Fruit fly (Drosophila melanogaster) whole organism, prepupa: ENCODE results near the gene CG7900.

Source experiments
- Blimp-1 ChIP-seq: fragments of 200-800 bp; sonication (Bioruptor generic); optimal IDR thresholded peaks from 3 replicates; lab custom pipeline; 2017; ENCODE audit warnings: missing biosample characterization, missing genetic modification characterization, mild to moderate bottlenecking, moderate library complexity, missing genetic modification reagents
- CG11902 ChIP-seq: fragments of 200-800 bp; sonication (Bioruptor generic); optimal IDR thresholded peaks from 3 replicates; lab custom pipeline; 2016; ENCODE audit warnings: missing biosample characterization, missing genetic modification characterization
- CG31627 ChIP-seq: fragments of 200-800 bp; sonication (Bioruptor generic); optimal IDR thresholded peaks from 3 replicates; lab custom pipeline; 2016; ENCODE audit warnings: missing biosample characterization, missing genetic modification characterization
- CG6808 ChIP-seq: fragments of 200-800 bp; sonication (Bioruptor generic); optimal IDR thresholded peaks from 3 replicates; lab custom pipeline; 2017; ENCODE audit warnings: missing biosample characterization, missing genetic modification characterization, mild to moderate bottlenecking, moderate library complexity, missing genetic modification reagents
- CG8632 ChIP-seq: fragments of 200-800 bp; sonication (Bioruptor generic); optimal IDR thresholded peaks from 3 replicates; lab custom pipeline; 2016; ENCODE audit warnings: missing biosample characterization, missing genetic modification characterization
- Eip78C ChIP-seq: fragments of 200-800 bp; sonication (Bioruptor generic); peaks from one replicate; lab custom pipeline; 2016; ENCODE audit warnings: missing biosample characterization, missing genetic modification characterization
- Eip93F ChIP-seq: fragments of 200-800 bp; sonication (Bioruptor generic); optimal IDR thresholded peaks from 2 replicates; lab custom pipeline; 2016; ENCODE audit warnings: missing biosample characterization, mild to moderate bottlenecking, missing genetic modification characterization
- Ets21C ChIP-seq: fragments of 200-800 bp; sonication (Bioruptor generic); optimal IDR thresholded peaks from 3 replicates; lab custom pipeline; 2016; ENCODE audit warnings: missing biosample characterization, missing genetic modification characterization
- Lpt ChIP-seq: fragments of 200-800 bp; sonication (Bioruptor generic); optimal IDR thresholded peaks from 3 replicates; lab custom pipeline; 2016; ENCODE audit warnings: missing biosample characterization, missing genetic modification characterization
- OdsH ChIP-seq: fragments of 200-800 bp; sonication (Bioruptor generic); optimal IDR thresholded peaks from 3 replicates; lab custom pipeline; 2016; ENCODE audit warnings: missing biosample characterization, missing genetic modification characterization
- Sox14 ChIP-seq: fragments of 200-800 bp; sonication (Bioruptor generic); optimal IDR thresholded peaks from 3 replicates; lab custom pipeline; 2016; ENCODE audit warnings: missing biosample characterization, missing genetic modification characterization
- achi ChIP-seq: fragments of 200-800 bp; sonication (Bioruptor generic); optimal IDR thresholded peaks from 3 replicates; lab custom pipeline; 2016; ENCODE audit warnings: missing biosample characterization, missing genetic modification characterization
- dac ChIP-seq: fragments of 200-800 bp; sonication (Bioruptor generic); optimal IDR thresholded peaks from 2 replicates; lab custom pipeline; 2017; ENCODE audit warnings: missing biosample characterization, mild to moderate bottlenecking, missing genetic modification characterization
- esn ChIP-seq: fragments of 200-800 bp; sonication (Bioruptor generic); optimal IDR thresholded peaks from 2 replicates; lab custom pipeline; 2016; ENCODE audit warnings: missing biosample characterization, mild to moderate bottlenecking, missing genetic modification characterization, moderate library complexity
- fd59A ChIP-seq: fragments of 200-800 bp; sonication (Bioruptor generic); optimal IDR thresholded peaks from 2 replicates; lab custom pipeline; 2017; ENCODE audit warnings: missing biosample characterization, mild to moderate bottlenecking, missing genetic modification characterization, missing genetic modification reagents
- pdm3 ChIP-seq: fragments of 200-800 bp; sonication (Bioruptor generic); optimal IDR thresholded peaks from 3 replicates; lab custom pipeline; 2016; ENCODE audit warnings: missing biosample characterization, missing genetic modification characterization
- topi ChIP-seq: fragments of 200-800 bp; sonication (Bioruptor generic); optimal IDR thresholded peaks from 3 replicates; lab custom pipeline; 2016; ENCODE audit warnings: missing biosample characterization, missing genetic modification characterization

CG7900 gene

DNA sequence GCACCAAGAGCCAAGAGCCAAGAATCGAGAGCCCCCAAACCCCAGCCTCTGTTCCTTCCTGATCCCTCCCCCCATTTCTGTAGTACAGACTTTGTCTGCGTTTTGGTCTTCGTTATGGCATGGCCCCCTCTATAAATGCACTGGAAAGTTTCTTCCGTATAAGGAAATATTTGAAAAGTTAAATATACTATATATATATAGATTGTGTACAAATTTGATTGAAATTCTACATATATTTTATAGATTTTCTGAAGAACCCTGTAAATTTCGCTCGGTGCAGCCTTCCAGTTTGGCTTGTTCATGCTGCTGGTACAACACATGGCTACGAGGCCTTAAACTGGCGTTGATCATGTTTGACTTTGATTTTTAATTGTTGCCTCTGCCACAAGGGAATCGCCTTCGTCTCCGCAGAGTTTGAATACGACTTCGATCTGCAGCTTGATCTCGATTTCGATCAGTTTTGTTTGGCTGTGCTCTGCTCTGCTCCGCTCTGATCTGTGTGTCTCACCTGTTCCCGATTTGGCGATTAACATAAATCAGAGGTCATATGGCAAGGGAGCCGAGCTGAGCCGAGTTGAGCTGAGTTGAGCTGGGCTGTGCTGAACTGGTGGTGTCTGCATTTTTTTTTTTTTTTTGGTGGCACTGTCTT, 60.2 kb downstream of the CG7900 start (continued):
- peak; percentile 1 for TF ChIP-seq CG11902 (GFP tag; lab: Kevin White, UChicago)
- TF ChIP-seq Eip78C (GFP tag; lab: Kevin White, UChicago), result peak; percentile 88
- peak; percentile 46 for TF ChIP-seq Blimp-1 (GFP tag; lab: Kevin White, UChicago)
- peak; percentile 28 for TF ChIP-seq CG31627 (GFP tag; lab: Kevin White, UChicago)
- TF ChIP-seq esn (GFP tag; lab: Kevin White, UChicago), result peak; percentile 78
- TF ChIP-seq Ets21C (GFP tag; lab: Kevin White, UChicago), result no peak
- peak; percentile 54 for TF ChIP-seq CG8632
- peak; percentile 71 for TF ChIP-seq achi (GFP tag; lab: Kevin White, UChicago)
- peak; percentile 16 for TF ChIP-seq Lpt (GFP tag; lab: Kevin White, UChicago)
- TF ChIP-seq pdm3 (GFP tag; lab: Kevin White, UChicago), result peak; percentile 20
- TF ChIP-seq dac (GFP tag; lab: Kevin White, UChicago), result no peak
- peak; percentile 47 for TF ChIP-seq CG6808 (GFP tag; lab: Kevin White, UChicago)
- TF ChIP-seq Eip93F (GFP tag; lab: Kevin White, UChicago), result peak; percentile 62
- peak; percentile 53 for TF ChIP-seq topi
- TF ChIP-seq OdsH (GFP tag; lab: Kevin White, UChicago), result peak; percentile 56
- peak; percentile 38 for TF ChIP-seq fd59A (GFP tag; lab: Kevin White, UChicago)
- TF ChIP-seq Sox14, result peak; percentile 39
